Fruit fly (Drosophila melanogaster): ENCODE data around the gene CG16812.

DNA sequence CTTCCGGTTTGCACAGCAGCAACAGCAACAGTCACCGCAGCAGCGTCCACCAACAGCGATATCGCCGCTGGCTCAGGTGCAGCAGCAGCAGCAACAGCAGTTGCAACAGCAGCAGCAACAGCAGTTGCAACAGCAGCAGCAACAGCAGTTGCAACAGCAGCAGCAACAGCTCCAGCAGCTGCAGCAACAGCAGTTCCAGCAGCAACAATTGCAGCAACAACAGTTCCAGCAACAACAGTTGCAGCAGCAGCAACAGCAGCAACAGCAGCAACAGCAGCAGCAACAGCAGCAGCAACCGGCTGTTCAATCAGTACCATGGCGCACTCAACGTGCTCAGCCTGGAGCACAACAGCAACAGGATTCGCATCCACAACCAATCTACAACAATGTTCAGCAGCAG is 50.2 kb downstream of the CG16812 start:
- TF ChIP-seq CTCF (optimal IDR thresholded peaks at IDR 0.05) (no peak), CG8478 (optimal IDR thresholded peaks at IDR 0.05) (no peak)
